Worm (Caenorhabditis elegans) whole organism, L2 larva: ENCODE measurements around the gene Y69A2AR.16.

Source experiments
- Y55F3AM.14 ChIP-seq: fragments of 200-800 bp; sonication (Bioruptor generic); optimal IDR thresholded peaks from 2 replicates; lab custom pipeline; 2018; ENCODE audit warnings: mild to moderate bottlenecking, missing genetic modification characterization, missing compliant biosample characterization
- aly-2 ChIP-seq: fragments of 150-350 bp; optimal IDR thresholded peaks from 2 replicates; lab custom pipeline; 2014; ENCODE audit warnings: missing biosample characterization, missing genetic modification characterization
- ama-1 ChIP-seq: fragments of 150-350 bp; optimal IDR thresholded peaks from 2 replicates; lab custom pipeline; 2018; ENCODE audit warnings: inconsistent platforms
- ceh-82 ChIP-seq: fragments of 150-350 bp; optimal IDR thresholded peaks from 2 replicates; lab custom pipeline; 2014; ENCODE audit warnings: missing biosample characterization, missing genetic modification characterization
- elt-3 ChIP-seq: sonication (generic microtip); optimal IDR thresholded peaks from 2 replicates; lab custom pipeline; 2017; ENCODE audit warnings: missing biosample characterization, missing genetic modification characterization
- lin-13 ChIP-seq: fragments of 150-350 bp; optimal IDR thresholded peaks from 2 replicates; lab custom pipeline; 2014; ENCODE audit warnings: missing biosample characterization, missing genetic modification reagents, missing genetic modification characterization
- mab-5 ChIP-seq: fragments of 150-350 bp; optimal IDR thresholded peaks from 2 replicates; lab custom pipeline; 2014; ENCODE audit warnings: missing biosample characterization, missing genetic modification characterization
- nhr-11 ChIP-seq: fragments of 150-350 bp; optimal IDR thresholded peaks from 2 replicates; lab custom pipeline; 2014; ENCODE audit warnings: missing biosample characterization, missing genetic modification characterization
- nhr-21 ChIP-seq: fragments of 150-350 bp; optimal IDR thresholded peaks from 2 replicates; lab custom pipeline; 2014; ENCODE audit warnings: missing biosample characterization, missing genetic modification characterization
- nhr-6 ChIP-seq: fragments of 150-350 bp; optimal IDR thresholded peaks from 2 replicates; lab custom pipeline; 2014; ENCODE audit warnings: missing biosample characterization, missing genetic modification characterization
- sem-4 ChIP-seq: fragments of 150-350 bp; optimal IDR thresholded peaks from 2 replicates; lab custom pipeline; 2014; ENCODE audit warnings: missing biosample characterization, missing genetic modification reagents, missing genetic modification characterization
- snpc-4 ChIP-seq: fragments of 150-350 bp; optimal IDR thresholded peaks from 2 replicates; lab custom pipeline; 2014; ENCODE audit warnings: missing biosample characterization, missing genetic modification characterization
- unc-55 ChIP-seq: fragments of 150-350 bp; sonication (generic microtip); optimal IDR thresholded peaks from 3 replicates; lab custom pipeline; 2014; ENCODE audit warnings: missing biosample characterization, missing genetic modification reagents, missing genetic modification characterization

DNA sequence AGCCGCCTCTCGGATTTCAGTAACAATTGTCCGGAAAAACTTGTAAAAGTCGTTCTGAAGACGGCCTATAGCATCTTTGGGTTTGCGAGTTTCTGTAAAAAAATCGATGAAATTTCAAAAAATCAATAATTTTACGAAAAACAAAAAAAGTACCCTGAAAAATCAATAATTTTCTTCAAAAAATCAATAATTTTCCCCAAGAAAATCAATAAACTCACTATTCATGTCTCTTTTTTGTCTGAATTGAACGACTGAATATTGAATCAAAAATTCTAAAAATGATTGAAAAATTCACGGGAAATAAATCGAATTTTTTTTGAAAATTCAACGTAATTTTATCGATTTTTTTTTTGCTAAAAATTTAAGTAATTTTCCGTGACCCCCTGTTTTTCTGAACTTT lies 53.8 kb downstream of the Y69A2AR.16 start, which contains the start of gene Y69A2AR.23:
- TF ChIP-seq ama-1 (lab: Kevin White, UChicago) (no peak), unc-55 (GFP tag; lab: Kevin White, UChicago) (no peak), snpc-4 (tag; lab: Kevin White, UChicago) (no peak), lin-13 (GFP tag; lab: Kevin White, UChicago) (no peak), aly-2 (tag; lab: Kevin White, UChicago) (no peak), nhr-6 (tag; lab: Kevin White, UChicago) (no peak), mab-5 (tag; lab: Kevin White, UChicago) (no peak), nhr-11 (no peak), nhr-21 (tag; lab: Kevin White, UChicago) (no peak), Y55F3AM.14 (no peak), sem-4 (tag; lab: Kevin White, UChicago) (no peak), elt-3 (tag; lab: Kevin White, UChicago) (no peak), ceh-82 (tag; lab: Kevin White, UChicago) (no peak)
